Worm (Caenorhabditis elegans): ENCODE data around the gene F39G3.4.

DNA sequence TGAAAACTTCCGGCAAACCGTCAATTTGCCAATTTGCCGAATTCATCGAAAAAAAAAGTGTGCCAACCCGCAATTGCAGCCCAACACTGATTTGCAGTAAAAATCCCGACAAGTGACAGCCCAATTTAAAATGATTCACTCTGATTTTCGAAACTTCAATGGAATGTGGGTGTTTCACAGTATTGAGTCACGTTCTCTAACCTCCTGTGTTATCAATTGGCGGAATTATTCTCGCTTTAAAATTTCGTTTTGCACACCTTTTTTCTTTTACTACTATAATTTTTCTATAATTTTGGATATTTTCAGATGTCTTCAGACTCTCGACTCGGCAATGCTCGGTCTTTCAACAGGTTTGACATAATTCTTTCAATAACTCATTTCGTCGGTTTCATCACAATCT is 2.2 kb upstream of the F39G3.4 start, which contains the start of gene F39G3.5:
- TF ChIP-seq aly-2 (tag; optimal IDR thresholded peaks at IDR 0.05) (no peak), unc-62 (GFP tag; optimal IDR thresholded peaks at IDR 0.05) (no peak), lin-39 (tag; optimal IDR thresholded peaks at IDR 0.05) (no peak), nhr-28 (tag; optimal IDR thresholded peaks at IDR 0.05) (no peak), egl-13 (tag; optimal IDR thresholded peaks at IDR 0.05) (no peak), unc-130 (tag; optimal IDR thresholded peaks at IDR 0.05) (no peak)
